Worm (Caenorhabditis elegans) whole organism, young adult: Measurements from ENCODE around the gene dpy-7.

ENCODE experiments used
- B0261.1 ChIP-seq: sonication (generic microtip); optimal IDR thresholded peaks from 2 replicates; lab custom pipeline; 2016; ENCODE audit warnings: mild to moderate bottlenecking, missing genetic modification characterization, moderate library complexity, missing compliant biosample characterization
- B0336.3 ChIP-seq: fragments of 200-800 bp; sonication (Bioruptor generic); IDR thresholded peaks from 2 replicates; pipeline ENCODE4 v1.3.6; 2022; ENCODE audit warnings: missing genetic modification characterization, missing compliant biosample characterization
- C06A6.2 ChIP-seq: fragments of 200-800 bp; sonication (Bioruptor generic); conservative IDR thresholded peaks from 2 replicates; pipeline ENCODE4 v1.3.6; 2022; ENCODE audit warnings: missing genetic modification characterization, missing compliant biosample characterization
- D2030.7 ChIP-seq: fragments of 200-800 bp; sonication (Bioruptor generic); IDR thresholded peaks from 2 replicates; pipeline ENCODE4 v1.3.6; 2022; ENCODE audit warnings: missing genetic modification reagents, missing genetic modification characterization, missing compliant biosample characterization
- F22D6.2 ChIP-seq: sonication (generic microtip); optimal IDR thresholded peaks from 2 replicates; lab custom pipeline; 2016; ENCODE audit warnings: mild to moderate bottlenecking, missing genetic modification characterization, missing compliant biosample characterization
- F37B4.10 ChIP-seq: fragments of 200-800 bp; sonication (Bioruptor generic); IDR thresholded peaks from 2 replicates; pipeline ENCODE4 v1.3.6; 2022; ENCODE audit warnings: missing genetic modification characterization, missing compliant biosample characterization
- K11D2.4 ChIP-seq: fragments of 200-800 bp; sonication (Bioruptor generic); IDR thresholded peaks from 2 replicates; pipeline ENCODE4 v1.3.6; 2022; ENCODE audit warnings: missing genetic modification reagents, missing genetic modification characterization, missing compliant biosample characterization
- Y95B8A.8 ChIP-seq: fragments of 200-800 bp; sonication (Bioruptor generic); IDR thresholded peaks from 2 replicates; pipeline ENCODE4 v1.3.6; 2022; ENCODE audit warnings: missing genetic modification reagents, missing genetic modification characterization, missing compliant biosample characterization
- ZK185.1 ChIP-seq: sonication (generic microtip); optimal IDR thresholded peaks from 2 replicates; lab custom pipeline; 2016; ENCODE audit warnings: mild to moderate bottlenecking, missing genetic modification characterization, missing compliant biosample characterization; ENCODE audit not compliant: poor library complexity, severe bottlenecking
- akir-1 ChIP-seq: fragments of 200-800 bp; sonication (Bioruptor generic); optimal IDR thresholded peaks from 2 replicates; lab custom pipeline; 2018; ENCODE audit warnings: mild to moderate bottlenecking, missing genetic modification characterization, moderate library complexity, missing compliant biosample characterization
- aptf-2 ChIP-seq: fragments of 200-800 bp; sonication (Bioruptor generic); conservative IDR thresholded peaks from 2 replicates; pipeline ENCODE4 v1.3.6; 2022; ENCODE audit warnings: missing genetic modification reagents, missing genetic modification characterization, missing compliant biosample characterization
- athp-1 ChIP-seq: sonication (generic microtip); optimal IDR thresholded peaks from 2 replicates; lab custom pipeline; 2017; ENCODE audit warnings: mild to moderate bottlenecking, missing genetic modification characterization, missing compliant biosample characterization
- attf-5 ChIP-seq: fragments of 200-800 bp; sonication (Bioruptor generic); optimal IDR thresholded peaks from 2 replicates; lab custom pipeline; 2018; ENCODE audit warnings: mild to moderate bottlenecking, missing genetic modification characterization, missing compliant biosample characterization
- ceh-40 ChIP-seq: fragments of 200-800 bp; sonication (Bioruptor generic); IDR thresholded peaks from 2 replicates; pipeline ENCODE4 v1.3.6; 2022; ENCODE audit warnings: missing genetic modification characterization, missing compliant biosample characterization
- ceh-79 ChIP-seq: sonication (generic microtip); optimal IDR thresholded peaks from 2 replicates; lab custom pipeline; 2017; ENCODE audit warnings: mild to moderate bottlenecking, missing genetic modification characterization, missing compliant biosample characterization
- die-1 ChIP-seq: sonication (generic microtip); optimal IDR thresholded peaks from 2 replicates; lab custom pipeline; 2016; ENCODE audit warnings: missing genotype, mild to moderate bottlenecking, missing genetic modification characterization, missing compliant biosample characterization
- egl-44 ChIP-seq: fragments of 200-800 bp; sonication (Bioruptor generic); IDR thresholded peaks from 2 replicates; pipeline ENCODE4 v1.3.6; 2022; ENCODE audit warnings: missing genetic modification reagents, missing genetic modification characterization, missing compliant biosample characterization
- egrh-3 ChIP-seq: fragments of 200-800 bp; sonication (Bioruptor generic); IDR thresholded peaks from 2 replicates; pipeline ENCODE4 v1.3.6; 2022; ENCODE audit warnings: missing genetic modification reagents, missing genetic modification characterization, missing compliant biosample characterization
- ekl-4 ChIP-seq: fragments of 200-800 bp; sonication (Bioruptor generic); IDR thresholded peaks from 2 replicates; pipeline ENCODE4 v1.3.6; 2022; ENCODE audit warnings: missing genetic modification reagents, missing genetic modification characterization, missing compliant biosample characterization
- him-1 ChIP-seq: sonication (generic microtip); optimal IDR thresholded peaks from 2 replicates; lab custom pipeline; 2016; ENCODE audit warnings: missing genotype, missing genetic modification reagents, missing genetic modification characterization, missing compliant biosample characterization
- hlh-12 ChIP-seq: sonication (generic microtip); optimal IDR thresholded peaks from 2 replicates; lab custom pipeline; 2016; ENCODE audit warnings: missing genetic modification characterization, missing compliant biosample characterization
- hlh-26 ChIP-seq: fragments of 200-800 bp; sonication (Bioruptor generic); conservative IDR thresholded peaks from 2 replicates; pipeline ENCODE4 v1.3.6; 2022; ENCODE audit warnings: missing genetic modification reagents, missing genetic modification characterization, missing compliant biosample characterization
- hmg-1.2 ChIP-seq: fragments of 200-800 bp; sonication (Bioruptor generic); IDR thresholded peaks from 2 replicates; pipeline ENCODE4 v1.3.6; 2022; ENCODE audit warnings: missing genetic modification reagents, missing genetic modification characterization, missing compliant biosample characterization
- hrde-1 ChIP-seq: sonication (generic microtip); optimal IDR thresholded peaks from 2 replicates; lab custom pipeline; 2016; ENCODE audit warnings: missing genetic modification characterization, mild to moderate bottlenecking, missing compliant biosample characterization, moderate library complexity, missing genotype, missing genetic modification reagents, borderline replicate concordance
- lin-26 ChIP-seq: fragments of 200-800 bp; sonication (Bioruptor generic); IDR thresholded peaks from 2 replicates; pipeline ENCODE4 v1.3.6; 2022; ENCODE audit warnings: missing genetic modification reagents, missing genetic modification characterization, missing compliant biosample characterization
- lsy-27 ChIP-seq: sonication (generic microtip); optimal IDR thresholded peaks from 2 replicates; lab custom pipeline; 2017; ENCODE audit warnings: missing genetic modification characterization, mild to moderate bottlenecking, missing compliant biosample characterization, antibody characterized with exemption, missing genotype, borderline replicate concordance; ENCODE audit not compliant: insufficient read depth
- mcd-1 ChIP-seq: fragments of 200-800 bp; sonication (Bioruptor generic); IDR thresholded peaks from 2 replicates; pipeline ENCODE4 v1.3.6; 2022; ENCODE audit warnings: missing genetic modification reagents, missing genetic modification characterization, missing compliant biosample characterization
- mel-28 ChIP-seq: sonication (generic microtip); optimal IDR thresholded peaks from 2 replicates; lab custom pipeline; 2016; ENCODE audit warnings: borderline replicate concordance, mild to moderate bottlenecking, missing genetic modification characterization, missing compliant biosample characterization
- mes-4 ChIP-seq: sonication (generic microtip); optimal IDR thresholded peaks from 2 replicates; lab custom pipeline; 2016; ENCODE audit warnings: missing genotype, missing genetic modification characterization, missing compliant biosample characterization
- mxl-1 ChIP-seq: sonication (generic microtip); optimal IDR thresholded peaks from 2 replicates; lab custom pipeline; 2016; ENCODE audit warnings: missing genetic modification characterization, missing compliant biosample characterization
- nfya-1 ChIP-seq: sonication (generic microtip); optimal IDR thresholded peaks from 2 replicates; lab custom pipeline; 2017; ENCODE audit warnings: antibody characterized with exemption, missing compliant biosample characterization, missing genetic modification characterization, borderline replicate concordance; ENCODE audit not compliant: insufficient read depth
- nhr-90 ChIP-seq: sonication (generic microtip); optimal IDR thresholded peaks from 2 replicates; lab custom pipeline; 2016; ENCODE audit warnings: missing genotype, mild to moderate bottlenecking, missing genetic modification characterization, missing compliant biosample characterization
- pbrm-1 ChIP-seq: fragments of 200-800 bp; sonication (Bioruptor generic); IDR thresholded peaks from 2 replicates; pipeline ENCODE4 v1.3.6; 2022; ENCODE audit warnings: missing genetic modification reagents, missing genetic modification characterization, missing compliant biosample characterization
- pha-4 ChIP-seq: fragments of 150-350 bp; sonication (generic microtip); optimal IDR thresholded peaks from 2 replicates; lab custom pipeline; 2014; ENCODE audit warnings: missing biosample characterization, missing genetic modification reagents, missing genetic modification characterization
- rpc-1 ChIP-seq, 2 experiments: fragments of 150-350 bp in 1 of 2; sonication (generic microtip) in 1 of 2; optimal IDR thresholded peaks; 2 replicates each; lab custom pipeline; 2014 to 2018; ENCODE audit warnings: missing biosample characterization in 1 of 2, missing genetic modification characterization in 1 of 2, missing genetic modification reagents in 1 of 2, missing genotype in 1 of 2
- snpc-3.4 ChIP-seq: sonication (generic microtip); optimal IDR thresholded peaks from 2 replicates; lab custom pipeline; 2017; ENCODE audit warnings: missing genetic modification characterization, mild to moderate bottlenecking, missing compliant biosample characterization, antibody characterized with exemption, moderate library complexity, missing genotype, missing genetic modification reagents
- tbp1 ChIP-seq: fragments of 200-800 bp; sonication (Bioruptor generic); optimal IDR thresholded peaks from 2 replicates; lab custom pipeline; 2018; ENCODE audit warnings: mild to moderate bottlenecking, missing genetic modification characterization, missing compliant biosample characterization
- tlf-1 ChIP-seq: fragments of 200-800 bp; sonication (Bioruptor generic); optimal IDR thresholded peaks from 2 replicates; lab custom pipeline; 2018; ENCODE audit warnings: mild to moderate bottlenecking, missing genetic modification characterization, missing compliant biosample characterization
- unc-130 ChIP-seq: sonication (generic microtip); optimal IDR thresholded peaks from 2 replicates; lab custom pipeline; 2016; ENCODE audit warnings: missing genetic modification reagents, missing genetic modification characterization, missing compliant biosample characterization
- ztf-18 ChIP-seq: sonication (generic microtip); optimal IDR thresholded peaks from 2 replicates; lab custom pipeline; 2016; ENCODE audit warnings: missing genotype, mild to moderate bottlenecking, missing genetic modification characterization, missing compliant biosample characterization
- ztf-22 ChIP-seq: fragments of 200-800 bp; sonication (Bioruptor generic); optimal IDR thresholded peaks from 2 replicates; lab custom pipeline; 2018; ENCODE audit warnings: mild to moderate bottlenecking, missing genetic modification characterization, moderate library complexity, missing compliant biosample characterization
- ztf-25 ChIP-seq: fragments of 200-800 bp; sonication (Bioruptor generic); IDR thresholded peaks from 2 replicates; pipeline ENCODE4 v1.3.6; 2022; ENCODE audit warnings: missing genetic modification reagents, missing genetic modification characterization, missing compliant biosample characterization
- ztf-28 ChIP-seq: fragments of 200-800 bp; sonication (Bioruptor generic); IDR thresholded peaks from 2 replicates; pipeline ENCODE4 v1.3.6; 2022; ENCODE audit warnings: missing genetic modification reagents, missing genetic modification characterization, missing compliant biosample characterization
- ztf-6 ChIP-seq: fragments of 200-800 bp; sonication (Bioruptor generic); IDR thresholded peaks from 2 replicates; pipeline ENCODE4 v1.3.6; 2022; ENCODE audit warnings: missing genetic modification reagents, missing genetic modification characterization, missing compliant biosample characterization

dpy-7 gene

ce11 chrX:7519569-7519968 is 18.0 kb downstream of the dpy-7 start, which contains the start of gene chts-1:
chts-1 (minus strand) TSS chrX:7519669.
- no peak for TF ChIP-seq Y95B8A.8
- no peak for TF ChIP-seq unc-130 (GFP tag; lab: Kevin White, UChicago)
- TF ChIP-seq lsy-27 (tag; lab: Kevin White, UChicago) = no peak
- TF ChIP-seq ztf-6 (GFP tag; lab: Robert Waterston, UW) = no peak
- TF ChIP-seq hlh-12 (tag; lab: Kevin White, UChicago) = no peak
- no peak for TF ChIP-seq K11D2.4 (GFP tag; lab: Robert Waterston, UW)
- no peak for TF ChIP-seq ztf-22 (GFP tag; lab: Kevin White, UChicago)
- no peak for TF ChIP-seq mcd-1 (GFP tag; lab: Robert Waterston, UW)
- TF ChIP-seq ekl-4 (GFP tag; lab: Robert Waterston, UW) = no peak
- no peak for TF ChIP-seq hlh-26 (GFP tag; lab: Robert Waterston, UW)
- TF ChIP-seq ceh-79 (tag; lab: Kevin White, UChicago) = no peak
- TF ChIP-seq nfya-1 = no peak
- TF ChIP-seq, all 124 proteins: peak for 0

ce11 chrX:7512714-7513113 is 24.9 kb downstream of the dpy-7 start:
- TF ChIP-seq B0336.3 (GFP tag; lab: Robert Waterston, UW) (no peak), mel-28 (tag; lab: Kevin White, UChicago) (no peak), F37B4.10 (GFP tag; lab: Robert Waterston, UW) (no peak), egrh-3 (GFP tag; lab: Robert Waterston, UW) (no peak), ztf-28 (GFP tag; lab: Robert Waterston, UW) (no peak), tlf-1 (GFP tag; lab: Kevin White, UChicago) (no peak), aptf-2 (GFP tag; lab: Robert Waterston, UW) (no peak), F22D6.2 (tag; lab: Kevin White, UChicago) (no peak), tbp1 (GFP tag; lab: Kevin White, UChicago) (no peak), pha-4 (no peak)

ce11 chrX:7507141-7507540 is 30.5 kb downstream of the dpy-7 start:
- no peak for TF ChIP-seq akir-1 (GFP tag; lab: Kevin White, UChicago)
- TF ChIP-seq hrde-1 (tag; lab: Kevin White, UChicago) = peak; percentile 36
- peak; percentile 45; the same call in 1 of the 2 replicates for TF ChIP-seq hmg-1.2
- peak; percentile 52 for TF ChIP-seq snpc-3.4 (tag; lab: Kevin White, UChicago)
- 0 out of 2 replicates have a peak, but pooled peaks have one; percentile 65 for TF ChIP-seq ztf-25 (GFP tag; lab: Robert Waterston, UW)
- TF ChIP-seq ztf-6 (GFP tag; lab: Robert Waterston, UW) = 0 out of 2 replicates have a peak, but pooled peaks have one; percentile 10
- TF ChIP-seq pbrm-1 (GFP tag; lab: Robert Waterston, UW) = peak; percentile 51; the same call in 1 of the 2 replicates
- no peak for TF ChIP-seq ekl-4 (GFP tag; lab: Robert Waterston, UW)
- peak; percentile 79 for TF ChIP-seq die-1 (tag; lab: Kevin White, UChicago)
- TF ChIP-seq athp-1 = no peak
- TF ChIP-seq lsy-27 (tag; lab: Kevin White, UChicago) = no peak
- peak; percentile 61 for TF ChIP-seq mxl-1 (tag; lab: Kevin White, UChicago)
- peak; percentile 65 for TF ChIP-seq him-1 (tag; lab: Kevin White, UChicago)
- peak; percentile 29 for TF ChIP-seq unc-130 (GFP tag; lab: Kevin White, UChicago)
- TF ChIP-seq rpc-1 (optimal IDR thresholded peaks at IDR 0.05; lab: Kevin White, UChicago) = peak; percentile 94
- TF ChIP-seq rpc-1 (tag; optimal IDR thresholded peaks at IDR 0.05; lab: Kevin White, UChicago) = peak; percentile 96
- peak; percentile 51 for TF ChIP-seq ZK185.1 (tag; lab: Kevin White, UChicago)
- peak; percentile 70 for TF ChIP-seq B0261.1 (tag; lab: Kevin White, UChicago)
- peak; percentile 68 for TF ChIP-seq hlh-12 (tag; lab: Kevin White, UChicago)
- TF ChIP-seq C06A6.2 (GFP tag; lab: Robert Waterston, UW) = no peak
- peak; percentile 7 for TF ChIP-seq attf-5 (GFP tag; lab: Kevin White, UChicago)
- peak; percentile 73 for TF ChIP-seq nhr-90 (tag; lab: Kevin White, UChicago)
- no peak for TF ChIP-seq egl-44 (GFP tag; lab: Robert Waterston, UW)
- TF ChIP-seq tbp1 (GFP tag; lab: Kevin White, UChicago) = peak; percentile 90
- TF ChIP-seq lin-26 = peak; percentile 88
- TF ChIP-seq ceh-40 (GFP tag; lab: Robert Waterston, UW) = peak; percentile 89; the same call in 1 of the 2 replicates
- no peak for TF ChIP-seq mes-4 (tag; lab: Kevin White, UChicago)
- TF ChIP-seq D2030.7 (GFP tag; lab: Robert Waterston, UW) = peak; percentile 34; the same call in 1 of the 2 replicates
- peak; percentile 52 for TF ChIP-seq ztf-18
